Fruit fly (Drosophila melanogaster): ENCODE results near the gene elg1.
A peak's percentile ranks its signal among the peaks of the same experiment; 100 is the strongest.

The elg1 gene

dm6 chr3L:16147819-16148236 is 16.0 kb downstream of the elg1 start (continued):
- TF ChIP-seq CG43689 (GFP tag; IDR thresholded peaks at IDR 0.05) (no peak), CG17385 (GFP tag; optimal IDR thresholded peaks at IDR 0.05) (peak; percentile 4), Asciz (GFP tag; optimal IDR thresholded peaks at IDR 0.05) (peak; percentile 19)

- no peak for TF ChIP-seq CG12155 (GFP tag; optimal IDR thresholded peaks at IDR 0.05)
- TF ChIP-seq CG11560 (tag; IDR thresholded peaks at IDR 0.05) = peak; percentile 34; the same call in 1 of the 3 replicates
- peak; percentile 79 for TF ChIP-seq sug (tag; optimal IDR thresholded peaks at IDR 0.05)
- no peak for TF ChIP-seq tin (GFP tag; optimal IDR thresholded peaks at IDR 0.05)
- no peak for TF ChIP-seq trh (GFP tag; optimal IDR thresholded peaks at IDR 0.05)
- 0 out of 2 replicates have a peak, but pooled peaks have one; percentile 25 for TF ChIP-seq CG6689 (GFP tag; IDR thresholded peaks at IDR 0.05)
- peak; percentile 31 for TF ChIP-seq sens (GFP tag)
- TF ChIP-seq PHDP (tag; optimal IDR thresholded peaks at IDR 0.05) = peak; percentile 17
- TF ChIP-seq vvl (GFP tag; IDR thresholded peaks at IDR 0.05) = 0 out of 2 replicates have a peak, but pooled peaks have one; percentile 25
- TF ChIP-seq CG9727 (GFP tag; optimal IDR thresholded peaks at IDR 0.05) = peak; percentile 29
- no peak for TF ChIP-seq CG6791 (GFP tag; IDR thresholded peaks at IDR 0.05; ENCODE audit: partially characterized antibody)
- no peak for TF ChIP-seq CG8765 (GFP tag; IDR thresholded peaks at IDR 0.05)
- peak; percentile 19 for TF ChIP-seq shn (GFP tag; optimal IDR thresholded peaks at IDR 0.05)
- TF ChIP-seq Ets65A (GFP tag) = peak; percentile 72
- TF ChIP-seq her (GFP tag; optimal IDR thresholded peaks at IDR 0.05) = peak; percentile 25
- peak; percentile 87; the same call in 3 of the 4 replicates for TF ChIP-seq chinmo (GFP tag; IDR thresholded peaks at IDR 0.05; ENCODE audit: partially characterized antibody)
- TF ChIP-seq CG12659 (GFP tag; optimal IDR thresholded peaks at IDR 0.05) = peak; percentile 15
- TF ChIP-seq CG5180 (GFP tag; optimal IDR thresholded peaks at IDR 0.05) = no peak
- TF ChIP-seq CG18262 (tag; optimal IDR thresholded peaks at IDR 0.05) = no peak
- no peak for TF ChIP-seq pb (GFP tag; optimal IDR thresholded peaks at IDR 0.05)
- peak; percentile 24; the same call in 1 of the 3 replicates for TF ChIP-seq CG11695 (GFP tag; IDR thresholded peaks at IDR 0.05)
- no peak for TF ChIP-seq bbx (GFP tag; IDR thresholded peaks at IDR 0.05; ENCODE audit: partially characterized antibody)
- no peak for TF ChIP-seq CG16813 (GFP tag; IDR thresholded peaks at IDR 0.05; ENCODE audit: partially characterized antibody)
- peak; percentile 6 for TF ChIP-seq Xbp1 (GFP tag; optimal IDR thresholded peaks at IDR 0.05)
- TF ChIP-seq tio (GFP tag; optimal IDR thresholded peaks at IDR 0.05) = peak; percentile 40
- TF ChIP-seq Atf-2 (GFP tag; optimal IDR thresholded peaks at IDR 0.05) = peak; percentile 22
- no peak for TF ChIP-seq bigmax (GFP tag; optimal IDR thresholded peaks at IDR 0.05)
- TF ChIP-seq mam (GFP tag; optimal IDR thresholded peaks at IDR 0.05) = peak; percentile 22
- TF ChIP-seq grau (tag; optimal IDR thresholded peaks at IDR 0.05) = peak; percentile 54
- 0 out of 2 replicates have a peak, but pooled peaks have one; percentile 14 for TF ChIP-seq CG4730 (GFP tag; IDR thresholded peaks at IDR 0.05)
- 0 out of 2 replicates have a peak, but pooled peaks have one; percentile 21 for TF ChIP-seq E2f2 (GFP tag; IDR thresholded peaks at IDR 0.05)
- TF ChIP-seq Adf1 (GFP tag; IDR thresholded peaks at IDR 0.05) = peak; percentile 5; the same call in 1 of the 2 replicates
- peak; percentile 58 for TF ChIP-seq CG2120 (GFP tag; optimal IDR thresholded peaks at IDR 0.05)
- no peak for TF ChIP-seq ind (GFP tag; optimal IDR thresholded peaks at IDR 0.05)
- no peak for TF ChIP-seq pho (GFP tag; optimal IDR thresholded peaks at IDR 0.05)
- no peak for TF ChIP-seq Camta (GFP tag; optimal IDR thresholded peaks at IDR 0.05)
- TF ChIP-seq CG12236 (GFP tag; optimal IDR thresholded peaks at IDR 0.05) = no peak
- 0 out of 2 replicates have a peak, but pooled peaks have one; percentile 11 for TF ChIP-seq CG14014 (GFP tag; IDR thresholded peaks at IDR 0.05)
- peak; percentile 21 for TF ChIP-seq CG10209 (GFP tag; optimal IDR thresholded peaks at IDR 0.05)
- no peak for TF ChIP-seq ken (GFP tag; IDR thresholded peaks at IDR 0.05)
- peak; percentile 13 for TF ChIP-seq slp2 (GFP tag; optimal IDR thresholded peaks at IDR 0.05)
- peak; percentile 30 for TF ChIP-seq CoRest (tag; optimal IDR thresholded peaks at IDR 0.05)
- peak; percentile 29 for TF ChIP-seq phol (tag; optimal IDR thresholded peaks at IDR 0.05)
- peak; percentile 46 for TF ChIP-seq CG30403 (GFP tag; optimal IDR thresholded peaks at IDR 0.05)
- TF ChIP-seq CG16863 (GFP tag; optimal IDR thresholded peaks at IDR 0.05) = peak; percentile 24
Measured at dm6 chr3L:16149418-16150160, 17.8 kb downstream of the elg1 start.
